Worm (Caenorhabditis elegans): ENCODE measurements around the gene sorf-2.

Gene sorf-2

DNA sequence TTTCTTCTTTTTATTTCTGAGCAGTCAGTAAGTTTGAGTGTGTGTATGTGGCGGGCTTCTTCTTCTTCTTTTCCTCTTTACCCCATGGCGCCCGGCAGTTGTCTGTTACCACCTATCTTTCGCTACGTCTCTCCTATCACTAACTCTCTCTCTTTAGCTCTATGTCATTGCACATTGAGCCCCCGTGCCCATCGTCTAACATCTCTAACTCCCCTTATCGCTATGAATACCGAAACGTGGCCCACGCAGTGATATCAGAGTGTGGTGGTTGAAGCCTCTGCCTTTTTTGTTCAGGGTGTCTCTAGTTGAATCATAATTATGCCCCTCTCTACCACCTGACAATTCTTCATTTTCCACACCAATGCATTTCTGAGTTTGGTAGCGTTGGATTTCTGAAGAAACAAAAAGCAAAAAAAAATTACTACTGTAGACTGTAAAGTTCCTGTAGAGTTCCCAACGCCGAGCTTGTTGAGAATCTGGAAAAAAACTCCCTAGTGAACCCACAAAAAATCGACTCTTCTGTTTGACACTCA is 8.2 kb downstream of the sorf-2 start:
- TF ChIP-seq nhr-80 (tag; optimal IDR thresholded peaks at IDR 0.05) (peak; percentile 60), egrh-3 (GFP tag; IDR thresholded peaks at IDR 0.05) (no peak), lsl-1 (GFP tag; optimal IDR thresholded peaks at IDR 0.05) (no peak), cebp-1 (GFP tag; IDR thresholded peaks at IDR 0.05) (0 out of 2 replicates have a peak, but pooled peaks have one; percentile 13), cebp-1 (tag; optimal IDR thresholded peaks at IDR 0.05) (no peak), athp-1 (tag; optimal IDR thresholded peaks at IDR 0.05) (no peak), lin-54 (GFP tag; optimal IDR thresholded peaks at IDR 0.05) (no peak), dox-1 (GFP tag; IDR thresholded peaks at IDR 0.05) (0 out of 2 replicates have a peak, but pooled peaks have one; percentile 28), K12H6.12 (tag; optimal IDR thresholded peaks at IDR 0.05) (no peak)

DNA sequence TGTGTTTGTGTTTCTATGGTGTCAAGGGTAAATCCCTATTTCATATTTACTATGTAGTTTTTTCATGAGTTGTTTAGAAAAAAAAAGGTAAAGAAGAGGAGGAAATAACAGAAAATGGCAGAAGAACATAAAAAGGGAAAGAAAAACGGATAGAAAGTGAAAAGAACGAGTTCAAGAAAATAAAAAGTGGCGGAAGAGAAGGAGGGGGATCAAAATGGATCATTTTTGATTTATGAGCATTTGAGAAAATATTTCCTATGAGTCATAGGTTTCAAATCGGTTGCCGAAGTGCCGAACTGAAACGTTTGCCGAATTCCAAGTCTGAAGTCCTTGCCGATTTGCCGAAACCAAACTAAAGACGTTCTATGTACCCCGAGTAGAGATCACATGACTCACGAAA is 12.4 kb downstream of the sorf-2 start:
- TF ChIP-seq lsl-1 (GFP tag; optimal IDR thresholded peaks at IDR 0.05) (no peak), nhr-120 (GFP tag; IDR thresholded peaks at IDR 0.05) (no peak), mel-28 (tag; optimal IDR thresholded peaks at IDR 0.05; ENCODE audit: borderline replicate concordance) (no peak), cebp-2 (GFP tag; IDR thresholded peaks at IDR 0.05) (no peak), ekl-4 (GFP tag; IDR thresholded peaks at IDR 0.05) (no peak), unc-130 (GFP tag; optimal IDR thresholded peaks at IDR 0.05) (no peak), ZK185.1 (tag; optimal IDR thresholded peaks at IDR 0.05; ENCODE audit: poor library complexity, severe bottlenecking) (no peak), Y53F4B.3 (GFP tag; IDR thresholded peaks at IDR 0.05) (no peak), egrh-3 (GFP tag; IDR thresholded peaks at IDR 0.05) (no peak), madf-3 (GFP tag; IDR thresholded peaks at IDR 0.05) (no peak), K11D2.4 (GFP tag; IDR thresholded peaks at IDR 0.05) (no peak), ztf-18 (tag; optimal IDR thresholded peaks at IDR 0.05) (no peak), ccch-3 (GFP tag; optimal IDR thresholded peaks at IDR 0.05) (no peak), pha-4 (tag; optimal IDR thresholded peaks at IDR 0.05) (no peak), lin-26 (GFP tag; IDR thresholded peaks at IDR 0.05) (no peak), ztf-26 (tag; optimal IDR thresholded peaks at IDR 0.05) (no peak), rec-8 (tag; optimal IDR thresholded peaks at IDR 0.05) (no peak), Y79H2A.3 (GFP tag; conservative IDR thresholded peaks at IDR 0.05) (no peak), F37B4.10 (GFP tag; IDR thresholded peaks at IDR 0.05) (no peak), hlh-26 (GFP tag; conservative IDR thresholded peaks at IDR 0.05) (no peak)

ce11 chrIII:5340530-5340929 is 14.1 kb downstream of the sorf-2 start:
- TF ChIP-seq rcor-1 (GFP tag; IDR thresholded peaks at IDR 0.05) (no peak), hmg-1.2 (GFP tag; IDR thresholded peaks at IDR 0.05) (no peak), hlh-12 (tag; optimal IDR thresholded peaks at IDR 0.05) (no peak), lin-40 (tag; optimal IDR thresholded peaks at IDR 0.05) (no peak), Y56A3A.18 (GFP tag; IDR thresholded peaks at IDR 0.05) (no peak), snpc-4 (GFP tag; optimal IDR thresholded peaks at IDR 0.05) (no peak), snpc-4 (tag; optimal IDR thresholded peaks at IDR 0.05) (no peak), B0019.2 (GFP tag; conservative IDR thresholded peaks at IDR 0.05) (no peak), gei-17 (GFP tag; optimal IDR thresholded peaks at IDR 0.05) (no peak), F57A8.1 (GFP tag; optimal IDR thresholded peaks at IDR 0.05) (no peak)
